Fruit fly (Drosophila melanogaster) whole organism, pupa: ENCODE data around the gene CG15773.
A peak's percentile ranks its signal among the peaks of the same experiment; 100 is the strongest.

Experiments used
- CG10348 ChIP-seq: fragments of 200-800 bp; sonication (Bioruptor generic); IDR thresholded peaks from 2 replicates; pipeline ENCODE4 v1.3.6; 2022; ENCODE audit warnings: missing biosample characterization, missing genetic modification characterization
- CG12605 ChIP-seq: fragments of 200-800 bp; sonication (Bioruptor generic); IDR thresholded peaks from 2 replicates; pipeline ENCODE4 v1.3.6; 2022; ENCODE audit warnings: missing biosample characterization, missing genetic modification characterization
- CG13204 ChIP-seq: fragments of 200-800 bp; sonication (Bioruptor generic); optimal IDR thresholded peaks from 2 replicates; lab custom pipeline; 2018; ENCODE audit warnings: missing biosample characterization, mild to moderate bottlenecking, missing genetic modification characterization, moderate library complexity
- CG14655 ChIP-seq: fragments of 200-800 bp; sonication (Bioruptor generic); optimal IDR thresholded peaks from 3 replicates; lab custom pipeline; 2017; ENCODE audit warnings: mild to moderate bottlenecking, missing biosample characterization, missing genetic modification reagents, missing genetic modification characterization
- CG15710 ChIP-seq: fragments of 200-800 bp; sonication (Bioruptor generic); optimal IDR thresholded peaks from 2 replicates; lab custom pipeline; 2018; ENCODE audit warnings: missing biosample characterization, mild to moderate bottlenecking, missing genetic modification characterization, moderate library complexity
- CG17806 ChIP-seq: fragments of 200-800 bp; sonication (Bioruptor generic); optimal IDR thresholded peaks from 2 replicates; lab custom pipeline; 2018; ENCODE audit warnings: missing biosample characterization, mild to moderate bottlenecking, missing genetic modification characterization, moderate library complexity
- CG32121 ChIP-seq: fragments of 200-800 bp; sonication (Bioruptor generic); IDR thresholded peaks from 2 replicates; pipeline ENCODE4 v1.3.6; 2022; ENCODE audit warnings: missing biosample characterization, missing genetic modification characterization
- CG34367 ChIP-seq: fragments of 200-800 bp; sonication (Bioruptor generic); optimal IDR thresholded peaks from 2 replicates; lab custom pipeline; 2018; ENCODE audit warnings: missing biosample characterization, mild to moderate bottlenecking, missing genetic modification characterization
- CG4496 ChIP-seq: fragments of 200-800 bp; sonication (Bioruptor generic); IDR thresholded peaks from 3 replicates; pipeline ENCODE4 v1.3.6; 2022; ENCODE audit warnings: missing biosample characterization, missing genetic modification characterization
- CG8159 ChIP-seq: fragments of 200-800 bp; sonication (Bioruptor generic); optimal IDR thresholded peaks from 3 replicates; lab custom pipeline; 2018; ENCODE audit warnings: missing biosample characterization, mild to moderate bottlenecking, missing genetic modification characterization, moderate library complexity
- CG8301 ChIP-seq: fragments of 200-800 bp; sonication (Bioruptor generic); optimal IDR thresholded peaks from 2 replicates; lab custom pipeline; 2018; ENCODE audit warnings: missing biosample characterization, mild to moderate bottlenecking, missing genetic modification characterization
- CG9948 ChIP-seq: fragments of 200-800 bp; sonication (Bioruptor generic); optimal IDR thresholded peaks from 2 replicates; lab custom pipeline; 2018; ENCODE audit warnings: missing biosample characterization, mild to moderate bottlenecking, missing genetic modification characterization, moderate library complexity
- D1 ChIP-seq: fragments of 200-800 bp; sonication (Bioruptor generic); optimal IDR thresholded peaks from 2 replicates; lab custom pipeline; 2018; ENCODE audit warnings: missing biosample characterization, mild to moderate bottlenecking, missing genetic modification characterization, moderate library complexity
- EcR ChIP-seq: fragments of 200-800 bp; sonication (Bioruptor generic); optimal IDR thresholded peaks from 3 replicates; lab custom pipeline; 2019; ENCODE audit warnings: missing biosample characterization, missing genetic modification characterization, mild to moderate bottlenecking, moderate library complexity, missing genetic modification reagents
- Ets98B ChIP-seq: fragments of 200-800 bp; sonication (Bioruptor generic); IDR thresholded peaks from 2 replicates; pipeline ENCODE4 v1.3.6; 2022; ENCODE audit warnings: missing biosample characterization, missing genetic modification characterization
- Pif1A ChIP-seq: fragments of 200-800 bp; sonication (Bioruptor generic); optimal IDR thresholded peaks from 3 replicates; lab custom pipeline; 2016; ENCODE audit warnings: missing biosample characterization, missing genetic modification characterization
- Pif1B ChIP-seq: fragments of 200-800 bp; sonication (Bioruptor generic); optimal IDR thresholded peaks from 3 replicates; lab custom pipeline; 2016; ENCODE audit warnings: missing biosample characterization, missing genetic modification characterization
- Snoo ChIP-seq: fragments of 200-800 bp; sonication (Bioruptor generic); optimal IDR thresholded peaks from 3 replicates; lab custom pipeline; 2017; ENCODE audit warnings: missing biosample characterization, mild to moderate bottlenecking, missing genetic modification characterization, inconsistent platforms
- fd96Ca ChIP-seq: fragments of 200-800 bp; sonication (Bioruptor generic); IDR thresholded peaks from 3 replicates; pipeline ENCODE4 v1.3.6; 2022; ENCODE audit warnings: missing biosample characterization, missing genetic modification characterization
- gl ChIP-seq: fragments of 200-800 bp; sonication (Bioruptor generic); optimal IDR thresholded peaks from 2 replicates; lab custom pipeline; 2018; ENCODE audit warnings: missing biosample characterization, mild to moderate bottlenecking, missing genetic modification characterization
- rn ChIP-seq: fragments of 200-800 bp; sonication (Bioruptor generic); IDR thresholded peaks from 2 replicates; pipeline ENCODE4 v1.3.6; 2022; ENCODE audit warnings: missing biosample characterization, missing genetic modification characterization

The CG15773 gene

dm6 chrX:5772409-5772808, 39.9 kb downstream of the CG15773 start:
- TF ChIP-seq EcR (GFP tag; lab: Kevin White, UChicago) (no peak), CG17806 (tag; lab: Kevin White, UChicago) (no peak), CG4496 (GFP tag; lab: Robert Waterston, UW) (no peak), Snoo (no peak), CG10348 (GFP tag; lab: Robert Waterston, UW) (no peak), CG32121 (GFP tag; lab: Robert Waterston, UW) (no peak), CG14655 (GFP tag; lab: Kevin White, UChicago) (no peak), Pif1A (no peak), CG13204 (GFP tag; lab: Kevin White, UChicago) (no peak), CG9948 (tag; lab: Kevin White, UChicago) (no peak), fd96Ca (GFP tag; lab: Robert Waterston, UW) (no peak), CG12605 (GFP tag; lab: Robert Waterston, UW) (no peak), Ets98B (GFP tag; lab: Robert Waterston, UW) (no peak), CG8159 (tag; lab: Kevin White, UChicago) (no peak), gl (no peak), CG15710 (tag; lab: Kevin White, UChicago) (no peak), rn (no peak), Pif1B (GFP tag; lab: Kevin White, UChicago) (no peak), CG34367 (tag; lab: Kevin White, UChicago) (no peak)

- TF ChIP-seq CG9948 (tag; lab: Kevin White, UChicago) (no peak), CG8301 (tag; lab: Kevin White, UChicago) (no peak), Ets98B (GFP tag; lab: Robert Waterston, UW) (no peak), CG17806 (tag; lab: Kevin White, UChicago) (no peak)
Observed at dm6 chrX:5776547-5776946, 44.0 kb downstream of the CG15773 start, which contains the start of gene CG42264. CG42264 (minus strand) TSS chrX:5776647.

- TF ChIP-seq fd96Ca (GFP tag; lab: Robert Waterston, UW) (no peak), CG34367 (tag; lab: Kevin White, UChicago) (no peak), CG12605 (GFP tag; lab: Robert Waterston, UW) (no peak), CG8159 (tag; lab: Kevin White, UChicago) (no peak), Snoo (no peak), Ets98B (GFP tag; lab: Robert Waterston, UW) (no peak), rn (no peak), D1 (tag; lab: Kevin White, UChicago) (no peak), CG32121 (GFP tag; lab: Robert Waterston, UW) (no peak), CG4496 (GFP tag; lab: Robert Waterston, UW) (no peak), Pif1A (no peak), CG15710 (tag; lab: Kevin White, UChicago) (no peak), CG17806 (tag; lab: Kevin White, UChicago) (no peak), CG14655 (GFP tag; lab: Kevin White, UChicago) (no peak), EcR (GFP tag; lab: Kevin White, UChicago) (no peak), Pif1B (GFP tag; lab: Kevin White, UChicago) (no peak), CG8301 (tag; lab: Kevin White, UChicago) (no peak), CG9948 (tag; lab: Kevin White, UChicago) (no peak), gl (no peak)
Observed at dm6 chrX:5781520-5781919, 49.0 kb downstream of the CG15773 start, which contains the start of gene CG3108. CG3108 (minus strand) TSS chrX:5781620.

- TF ChIP-seq CG17806 (tag; lab: Kevin White, UChicago) (no peak), CG8301 (tag; lab: Kevin White, UChicago) (peak; percentile 43), CG12605 (GFP tag; lab: Robert Waterston, UW) (no peak), CG34367 (tag; lab: Kevin White, UChicago) (peak; percentile 40), Pif1A (peak; percentile 56), Snoo (peak; percentile 70), rn (no peak), gl (no peak), CG15710 (tag; lab: Kevin White, UChicago) (peak; percentile 41), Ets98B (GFP tag; lab: Robert Waterston, UW) (peak; percentile 71), CG14655 (GFP tag; lab: Kevin White, UChicago) (peak; percentile 52), D1 (tag; lab: Kevin White, UChicago) (no peak), fd96Ca (GFP tag; lab: Robert Waterston, UW) (peak; percentile 78), CG8159 (tag; lab: Kevin White, UChicago) (peak; percentile 49), CG9948 (tag; lab: Kevin White, UChicago) (peak; percentile 50), Pif1B (GFP tag; lab: Kevin White, UChicago) (peak; percentile 66), CG4496 (GFP tag; lab: Robert Waterston, UW) (peak; percentile 65; the same call in 2 of the 3 replicates), CG32121 (GFP tag; lab: Robert Waterston, UW) (peak; percentile 58), EcR (GFP tag; lab: Kevin White, UChicago) (no peak), CG13204 (GFP tag; lab: Kevin White, UChicago) (peak; percentile 6), CG10348 (GFP tag; lab: Robert Waterston, UW) (no peak)
Observed at dm6 chrX:5783260-5784040, 50.9 kb downstream of the CG15773 start.
